Fruit fly (Drosophila melanogaster): ENCODE results near the gene Phae1.

DNA sequence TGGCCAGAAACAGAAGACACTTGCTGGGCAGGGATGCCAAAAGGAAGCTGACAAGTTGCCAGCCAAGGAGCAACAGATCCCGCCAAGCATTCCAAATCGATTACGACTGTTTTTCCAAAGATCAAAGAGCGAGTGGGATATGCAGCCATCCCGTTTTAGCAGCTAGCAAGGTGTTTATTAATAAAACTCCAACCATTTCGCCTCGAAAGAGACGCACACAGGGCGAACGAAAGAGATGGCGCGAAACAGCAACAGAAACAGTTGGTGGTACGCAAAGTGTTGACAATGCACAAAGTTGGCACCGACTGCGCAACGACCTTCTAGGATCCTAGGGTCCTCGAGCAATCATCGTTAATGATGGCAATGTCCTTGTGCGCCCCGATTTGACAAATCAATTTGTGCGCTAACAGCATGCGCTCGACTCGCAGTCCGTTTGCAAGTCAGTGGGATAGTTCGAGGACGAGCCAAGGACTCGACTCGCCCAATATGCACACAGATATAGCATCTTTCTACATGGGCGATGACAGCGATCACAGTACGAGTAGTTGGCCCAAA, 29.3 kb upstream of the Phae1 start:
- TF ChIP-seq CG11902 (GFP tag; optimal IDR thresholded peaks at IDR 0.05), result no peak
- no peak for TF ChIP-seq CG8119 (GFP tag; IDR thresholded peaks at IDR 0.05)
- no peak for TF ChIP-seq fd59A (GFP tag; optimal IDR thresholded peaks at IDR 0.05)
- no peak for TF ChIP-seq CG32006 (GFP tag; optimal IDR thresholded peaks at IDR 0.05)
- no peak for TF ChIP-seq Eip93F (GFP tag; optimal IDR thresholded peaks at IDR 0.05)
- TF ChIP-seq Blimp-1 (GFP tag; optimal IDR thresholded peaks at IDR 0.05), result no peak
